Worm (Caenorhabditis elegans) whole organism, mixed stage, embryonic: Measurements from ENCODE around the gene lgc-10.

Experiments used
- M03D4.4 ChIP-seq: sonication (generic microtip); optimal IDR thresholded peaks from 2 replicates; lab custom pipeline; 2017; ENCODE audit warnings: mild to moderate bottlenecking, missing genetic modification characterization, missing compliant biosample characterization
- bed-3 ChIP-seq: fragments of 200-800 bp; sonication (Bioruptor generic); optimal IDR thresholded peaks from 3 replicates; lab custom pipeline; 2018; ENCODE audit warnings: mild to moderate bottlenecking, missing genetic modification characterization, moderate library complexity, missing compliant biosample characterization
- blmp-1 ChIP-seq: fragments of 150-350 bp; optimal IDR thresholded peaks from 2 replicates; lab custom pipeline; 2014; ENCODE audit warnings: missing biosample characterization, missing genetic modification characterization
- ceh-83 ChIP-seq: fragments of 200-800 bp; sonication (Bioruptor generic); optimal IDR thresholded peaks from 2 replicates; lab custom pipeline; 2018; ENCODE audit warnings: mild to moderate bottlenecking, missing genetic modification characterization, missing compliant biosample characterization
- ces-1 ChIP-seq: fragments of 150-350 bp; optimal IDR thresholded peaks from 2 replicates; lab custom pipeline; 2014; ENCODE audit warnings: missing biosample characterization, missing genetic modification reagents, missing genetic modification characterization
- cnd-1 ChIP-seq: fragments of 200-800 bp; sonication (Bioruptor generic); optimal IDR thresholded peaks from 2 replicates; lab custom pipeline; 2018; ENCODE audit warnings: mild to moderate bottlenecking, missing genetic modification characterization, missing compliant biosample characterization
- drap-1 ChIP-seq: fragments of 200-800 bp; sonication (Bioruptor generic); optimal IDR thresholded peaks from 3 replicates; lab custom pipeline; 2018; ENCODE audit warnings: mild to moderate bottlenecking, missing genetic modification characterization, missing compliant biosample characterization
- elt-1 ChIP-seq: sonication (generic microtip); optimal IDR thresholded peaks from 2 replicates; lab custom pipeline; 2017; ENCODE audit warnings: missing genetic modification characterization, mild to moderate bottlenecking, missing compliant biosample characterization, antibody characterized with exemption, moderate library complexity, borderline replicate concordance; ENCODE audit not compliant: insufficient read depth
- elt-3 ChIP-seq: fragments of 150-350 bp; optimal IDR thresholded peaks from 2 replicates; lab custom pipeline; 2014; ENCODE audit warnings: missing biosample characterization, missing genetic modification characterization
- flh-1 ChIP-seq: fragments of 200-800 bp; sonication (Bioruptor generic); optimal IDR thresholded peaks from 2 replicates; lab custom pipeline; 2018; ENCODE audit warnings: mild to moderate bottlenecking, missing genetic modification characterization, moderate library complexity, missing compliant biosample characterization
- ham-2 ChIP-seq: fragments of 200-800 bp; sonication (Bioruptor generic); optimal IDR thresholded peaks from 2 replicates; lab custom pipeline; 2018; ENCODE audit warnings: mild to moderate bottlenecking, missing genetic modification characterization, missing compliant biosample characterization
- hlh-1 ChIP-seq: fragments of 150-350 bp; optimal IDR thresholded peaks from 2 replicates; lab custom pipeline; 2014; ENCODE audit warnings: missing biosample characterization, missing genetic modification reagents, missing genetic modification characterization
- lin-13 ChIP-seq: fragments of 150-350 bp; optimal IDR thresholded peaks from 2 replicates; lab custom pipeline; 2014; ENCODE audit warnings: missing biosample characterization, missing genetic modification characterization
- lin-32 ChIP-seq: fragments of 200-800 bp; sonication (Bioruptor generic); optimal IDR thresholded peaks from 2 replicates; lab custom pipeline; 2018; ENCODE audit warnings: mild to moderate bottlenecking, missing genetic modification characterization, missing compliant biosample characterization
- lsy-2 ChIP-seq: fragments of 150-350 bp; optimal IDR thresholded peaks from 2 replicates; lab custom pipeline; 2014; ENCODE audit warnings: missing biosample characterization, missing genetic modification characterization
- mep-1 ChIP-seq: fragments of 150-350 bp; optimal IDR thresholded peaks from 2 replicates; lab custom pipeline; 2017; ENCODE audit warnings: missing biosample characterization, missing genetic modification reagents, missing genetic modification characterization, inconsistent platforms
- mls-2 ChIP-seq: sonication (generic microtip); optimal IDR thresholded peaks from 2 replicates; lab custom pipeline; 2016; ENCODE audit warnings: mild to moderate bottlenecking, missing genetic modification characterization, moderate library complexity, missing compliant biosample characterization
- nhr-12 ChIP-seq: fragments of 150-350 bp; optimal IDR thresholded peaks from 2 replicates; lab custom pipeline; 2014; ENCODE audit warnings: missing biosample characterization, missing genetic modification characterization
- nhr-2 ChIP-seq: fragments of 150-350 bp; optimal IDR thresholded peaks from 2 replicates; lab custom pipeline; 2014; ENCODE audit warnings: missing biosample characterization, missing genetic modification characterization
- nhr-237 ChIP-seq: fragments of 150-350 bp; optimal IDR thresholded peaks from 2 replicates; lab custom pipeline; 2014; ENCODE audit warnings: missing biosample characterization, missing genetic modification characterization
- nhr-28 ChIP-seq: fragments of 150-350 bp; optimal IDR thresholded peaks from 2 replicates; lab custom pipeline; 2014; ENCODE audit warnings: missing biosample characterization, missing genetic modification characterization
- nhr-76 ChIP-seq: sonication (generic microtip); optimal IDR thresholded peaks from 2 replicates; lab custom pipeline; 2017; ENCODE audit warnings: missing biosample characterization, missing genetic modification characterization
- pha-4 ChIP-seq: fragments of 150-350 bp; optimal IDR thresholded peaks from 2 replicates; lab custom pipeline; 2018; ENCODE audit warnings: missing biosample characterization, missing genetic modification reagents, missing genetic modification characterization
- sem-2 ChIP-seq: fragments of 200-800 bp; sonication (Bioruptor generic); optimal IDR thresholded peaks from 2 replicates; lab custom pipeline; 2018; ENCODE audit warnings: mild to moderate bottlenecking, missing genetic modification characterization, missing compliant biosample characterization
- snpc-4 ChIP-seq: fragments of 150-350 bp; optimal IDR thresholded peaks from 2 replicates; lab custom pipeline; 2014; ENCODE audit warnings: missing biosample characterization, missing genetic modification characterization
- sptf-1 ChIP-seq: sonication (generic microtip); optimal IDR thresholded peaks from 2 replicates; lab custom pipeline; 2017; ENCODE audit warnings: mild to moderate bottlenecking, missing genetic modification characterization, moderate library complexity, missing compliant biosample characterization
- tbx-8 ChIP-seq: fragments of 200-800 bp; sonication (Bioruptor generic); optimal IDR thresholded peaks from 2 replicates; lab custom pipeline; 2018; ENCODE audit warnings: mild to moderate bottlenecking, missing genetic modification characterization, moderate library complexity, missing compliant biosample characterization
- unc-120 ChIP-seq: sonication (generic microtip); optimal IDR thresholded peaks from 2 replicates; lab custom pipeline; 2017; ENCODE audit warnings: missing genetic modification characterization, missing compliant biosample characterization; ENCODE audit not compliant: poor library complexity, severe bottlenecking
- unc-39 ChIP-seq: fragments of 150-350 bp; optimal IDR thresholded peaks from 2 replicates; lab custom pipeline; 2014; ENCODE audit warnings: missing biosample characterization, missing genetic modification characterization
- unc-62 ChIP-seq: fragments of 150-350 bp; optimal IDR thresholded peaks from 2 replicates; lab custom pipeline; 2014; ENCODE audit warnings: missing biosample characterization, missing genetic modification reagents, missing genetic modification characterization
- zip-8 ChIP-seq: fragments of 150-350 bp; optimal IDR thresholded peaks from 2 replicates; lab custom pipeline; 2014; ENCODE audit warnings: missing biosample characterization, missing genetic modification characterization
- ztf-11 ChIP-seq: fragments of 150-350 bp; optimal IDR thresholded peaks from 2 replicates; lab custom pipeline; 2014; ENCODE audit warnings: missing biosample characterization, missing genetic modification characterization

Gene lgc-10

DNA sequence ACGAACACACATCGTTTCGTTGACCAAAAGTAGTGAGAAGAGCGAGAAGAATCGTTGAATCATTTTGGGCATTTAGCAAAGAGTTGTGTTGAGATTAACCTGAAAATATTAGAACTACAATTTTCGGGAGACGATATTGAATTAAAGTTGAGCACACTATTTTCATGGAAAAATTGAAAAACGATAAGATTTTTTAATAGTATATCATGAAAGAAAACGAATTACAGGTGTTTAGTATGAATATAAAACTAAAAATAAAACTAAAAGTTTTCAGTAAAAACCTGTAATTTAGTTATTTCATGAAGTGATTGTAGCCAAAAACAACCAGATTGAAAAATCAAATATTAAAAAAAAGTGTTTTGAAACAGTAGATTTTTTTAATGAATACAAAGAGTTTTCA, at the start of gene lgc-10:
TSS of gene lgc-10 (minus strand) at position 101 of the 400 bp plus-strand sequence.
- TF ChIP-seq unc-39 (tag; lab: Kevin White, UChicago) (no peak), sptf-1 (tag; lab: Kevin White, UChicago) (no peak), mep-1 (tag; lab: Kevin White, UChicago) (no peak), mls-2 (no peak), drap-1 (GFP tag; lab: Kevin White, UChicago) (no peak), pha-4 (tag; lab: Kevin White, UChicago) (no peak), cnd-1 (tag; lab: Kevin White, UChicago) (no peak), bed-3 (GFP tag; lab: Kevin White, UChicago) (no peak), unc-120 (no peak)

DNA sequence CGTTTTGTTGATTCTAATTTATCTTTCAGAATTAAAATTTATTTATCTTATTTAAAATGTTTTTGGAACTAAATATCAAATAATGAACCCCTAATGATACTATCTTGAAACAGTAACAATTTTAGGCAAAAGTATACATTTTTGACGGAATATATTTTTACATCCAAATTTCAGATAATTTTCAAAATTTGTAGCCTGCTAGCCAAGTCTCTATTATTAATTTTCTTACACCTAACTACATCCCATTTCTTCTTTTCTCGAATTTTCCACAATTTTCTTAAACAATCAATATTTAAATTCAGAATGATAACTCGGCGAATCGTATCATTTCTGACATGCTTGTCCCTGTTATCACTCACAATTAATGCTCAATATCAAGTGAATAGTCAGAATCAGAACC, 49.1 kb upstream of the lgc-10 start, which contains the start of gene pqn-89:
TSS of gene pqn-89 (plus strand) at position 301 of the 400 bp plus-strand sequence.
- no peak for TF ChIP-seq snpc-4 (tag; lab: Kevin White, UChicago)
- no peak for TF ChIP-seq unc-120
- TF ChIP-seq mep-1 (tag; lab: Kevin White, UChicago) = no peak
- TF ChIP-seq hlh-1 (tag; lab: Kevin White, UChicago) = no peak
- TF ChIP-seq elt-1 = no peak
- no peak for TF ChIP-seq ham-2

DNA sequence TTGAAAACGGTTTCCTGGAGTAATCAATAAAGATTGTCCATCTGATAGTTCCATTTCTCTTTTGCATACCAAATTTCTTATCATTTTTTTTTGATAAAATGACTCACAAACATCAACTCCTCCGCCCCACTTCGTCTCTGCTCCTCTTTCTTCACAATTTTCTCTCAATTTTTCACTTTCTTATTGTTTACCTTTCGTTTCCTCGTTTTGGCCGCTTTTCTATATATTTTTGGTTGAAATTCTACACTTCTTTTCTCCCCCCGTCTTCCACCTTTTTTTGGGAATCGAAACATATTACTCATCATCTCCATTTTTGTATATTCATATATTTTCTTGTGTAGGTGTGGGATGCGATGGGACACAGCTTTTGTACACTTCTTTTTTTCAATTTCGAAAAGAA, 45.4 kb upstream of the lgc-10 start:
- TF ChIP-seq elt-1 (no peak), ceh-83 (GFP tag; lab: Kevin White, UChicago) (no peak), snpc-4 (tag; lab: Kevin White, UChicago) (no peak), lin-13 (tag; lab: Kevin White, UChicago) (no peak), drap-1 (GFP tag; lab: Kevin White, UChicago) (no peak), ztf-11 (tag; lab: Kevin White, UChicago) (no peak), mls-2 (no peak), unc-62 (no peak), tbx-8 (no peak), flh-1 (GFP tag; lab: Kevin White, UChicago) (no peak), cnd-1 (tag; lab: Kevin White, UChicago) (no peak), lsy-2 (no peak), sptf-1 (tag; lab: Kevin White, UChicago) (no peak)

DNA sequence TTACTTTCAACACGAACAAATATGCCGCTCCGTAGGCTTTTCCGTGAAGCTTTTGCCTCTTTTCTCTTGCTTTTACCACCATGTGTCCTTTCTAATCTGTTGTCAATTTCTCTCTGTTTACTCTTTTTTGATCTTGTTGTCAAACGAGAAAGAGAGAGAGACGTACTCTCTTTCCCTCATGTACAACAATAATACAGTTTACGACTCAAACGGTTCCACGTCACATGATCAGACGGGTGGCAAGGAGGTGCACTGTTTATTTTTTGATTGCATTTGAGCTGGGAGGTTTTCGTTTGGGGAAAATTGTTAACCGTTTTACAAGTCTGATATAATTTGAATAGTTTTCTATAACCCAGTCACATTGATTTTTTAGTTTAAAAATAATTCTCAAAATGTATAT, 43.5 kb upstream of the lgc-10 start:
- TF ChIP-seq pha-4 (tag; lab: Kevin White, UChicago) (peak; percentile 88), bed-3 (GFP tag; lab: Kevin White, UChicago) (no peak)

DNA sequence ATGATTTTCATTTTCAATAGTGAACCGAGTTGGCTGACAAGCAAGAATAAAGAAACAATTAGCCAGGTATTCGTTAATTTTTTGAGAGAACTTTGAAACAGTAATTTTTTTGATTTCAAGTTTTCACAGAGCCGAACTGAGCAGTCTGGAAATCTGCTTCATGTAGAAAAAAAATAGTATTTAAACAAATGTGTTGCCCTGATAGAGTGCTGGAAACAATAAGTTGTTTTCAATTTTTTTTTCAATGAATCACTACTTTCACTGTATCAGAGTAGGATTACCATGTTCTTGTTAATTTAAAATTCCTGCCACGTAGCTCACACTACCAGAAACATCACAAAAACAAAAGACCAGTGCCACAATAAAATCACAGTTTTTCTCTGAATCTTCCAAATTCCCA, 43.1 kb upstream of the lgc-10 start:
- no peak for TF ChIP-seq blmp-1 (tag; lab: Kevin White, UChicago)
- no peak for TF ChIP-seq cnd-1 (tag; lab: Kevin White, UChicago)
- TF ChIP-seq drap-1 (GFP tag; lab: Kevin White, UChicago) = no peak
- TF ChIP-seq ces-1 = no peak
- no peak for TF ChIP-seq ham-2
- no peak for TF ChIP-seq unc-62
- no peak for TF ChIP-seq nhr-76 (tag; lab: Kevin White, UChicago)
- no peak for TF ChIP-seq mls-2
- no peak for TF ChIP-seq lin-32 (GFP tag; lab: Kevin White, UChicago)
- no peak for TF ChIP-seq lin-13 (tag; lab: Kevin White, UChicago)
- no peak for TF ChIP-seq elt-1

DNA sequence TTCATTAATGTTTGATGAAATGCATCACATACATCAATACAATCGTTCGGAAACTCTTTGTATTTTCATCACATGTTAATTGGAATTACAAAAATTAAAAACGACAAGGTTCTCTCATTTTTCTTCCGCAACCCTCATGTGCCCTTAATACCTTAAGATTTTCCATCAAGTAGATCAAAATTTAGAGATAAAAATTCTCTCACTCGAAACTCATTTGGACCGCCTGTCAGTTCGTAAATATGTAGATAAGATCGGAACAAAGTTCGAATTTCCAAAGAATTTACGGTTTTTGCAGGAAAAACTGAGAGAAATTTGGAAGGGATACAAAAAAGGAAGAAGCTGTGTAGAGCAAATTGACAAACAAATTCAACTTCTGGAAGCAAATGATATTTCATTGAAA, 38.7 kb upstream of the lgc-10 start:
- no peak for TF ChIP-seq unc-39 (tag; lab: Kevin White, UChicago)
- TF ChIP-seq elt-1 = no peak
- TF ChIP-seq ceh-83 (GFP tag; lab: Kevin White, UChicago) = no peak
- TF ChIP-seq M03D4.4 (tag; lab: Kevin White, UChicago) = no peak
- TF ChIP-seq nhr-28 = no peak
- no peak for TF ChIP-seq zip-8 (tag; lab: Kevin White, UChicago)
- no peak for TF ChIP-seq ztf-11 (tag; lab: Kevin White, UChicago)
- no peak for TF ChIP-seq lin-13 (tag; lab: Kevin White, UChicago)
- no peak for TF ChIP-seq nhr-12 (tag; lab: Kevin White, UChicago)
- TF ChIP-seq nhr-237 = no peak
- TF ChIP-seq ces-1 = no peak
- no peak for TF ChIP-seq nhr-2
- no peak for TF ChIP-seq ham-2
- TF ChIP-seq sem-2 (GFP tag; lab: Kevin White, UChicago) = no peak
- TF ChIP-seq elt-3 (tag; lab: Kevin White, UChicago) = no peak
- no peak for TF ChIP-seq cnd-1 (tag; lab: Kevin White, UChicago)
- no peak for TF ChIP-seq blmp-1 (tag; lab: Kevin White, UChicago)
- TF ChIP-seq unc-120 = no peak
- no peak for TF ChIP-seq mls-2
- TF ChIP-seq nhr-76 (tag; lab: Kevin White, UChicago) = no peak
